Worm (Caenorhabditis elegans): Measurements from ENCODE around the gene ZK813.3.

- TF ChIP-seq unc-62 (GFP tag; optimal IDR thresholded peaks at IDR 0.05) (no peak), T26A5.8 (tag; optimal IDR thresholded peaks at IDR 0.05) (no peak), C06A6.2 (GFP tag; conservative IDR thresholded peaks at IDR 0.05) (no peak)
These were observed 22.2 kb downstream of the ZK813.3 start for ce11 chrX:3463875-3464274.
